Worm (Caenorhabditis elegans) whole organism, young adult: ENCODE measurements around the gene str-10.
A peak's percentile ranks its signal among the peaks of the same experiment; 100 is the strongest.

ENCODE experiments used
- B0336.3 ChIP-seq: fragments of 200-800 bp; sonication (Bioruptor generic); IDR thresholded peaks from 2 replicates; pipeline ENCODE4 v1.3.6; 2022; ENCODE audit warnings: missing genetic modification characterization, missing compliant biosample characterization
- D2030.7 ChIP-seq: fragments of 200-800 bp; sonication (Bioruptor generic); IDR thresholded peaks from 2 replicates; pipeline ENCODE4 v1.3.6; 2022; ENCODE audit warnings: missing genetic modification reagents, missing genetic modification characterization, missing compliant biosample characterization
- F33H1.4 ChIP-seq: fragments of 200-800 bp; sonication (Bioruptor generic); IDR thresholded peaks from 2 replicates; pipeline ENCODE4 v1.3.6; 2022; ENCODE audit warnings: missing genetic modification reagents, missing genetic modification characterization, missing compliant biosample characterization
- F39B2.1 ChIP-seq: fragments of 200-800 bp; sonication (Bioruptor generic); IDR thresholded peaks from 2 replicates; pipeline ENCODE4 v1.3.6; 2022; ENCODE audit warnings: missing genetic modification reagents, missing genetic modification characterization, missing compliant biosample characterization
- F55B11.4 ChIP-seq: sonication (generic microtip); optimal IDR thresholded peaks from 2 replicates; lab custom pipeline; 2016; ENCODE audit warnings: missing compliant biosample characterization, missing genetic modification characterization, borderline replicate concordance; ENCODE audit not compliant: insufficient read depth
- F57C9.4 ChIP-seq: sonication (generic microtip); optimal IDR thresholded peaks from 2 replicates; lab custom pipeline; 2017; ENCODE audit warnings: mild to moderate bottlenecking, missing genetic modification characterization, missing compliant biosample characterization
- K11D2.4 ChIP-seq: fragments of 200-800 bp; sonication (Bioruptor generic); IDR thresholded peaks from 2 replicates; pipeline ENCODE4 v1.3.6; 2022; ENCODE audit warnings: missing genetic modification reagents, missing genetic modification characterization, missing compliant biosample characterization
- K12H6.12 ChIP-seq: fragments of 200-800 bp; sonication (Bioruptor generic); optimal IDR thresholded peaks from 2 replicates; lab custom pipeline; 2018; ENCODE audit warnings: mild to moderate bottlenecking, missing genetic modification characterization, missing compliant biosample characterization
- Y67H2A.10 ChIP-seq: fragments of 200-800 bp; sonication (Bioruptor generic); conservative IDR thresholded peaks from 2 replicates; pipeline ENCODE4 v1.3.6; 2022; ENCODE audit warnings: missing genetic modification reagents, missing genetic modification characterization, missing compliant biosample characterization
- Y79H2A.3 ChIP-seq: fragments of 200-800 bp; sonication (Bioruptor generic); conservative IDR thresholded peaks from 2 replicates; pipeline ENCODE4 v1.3.6; 2022; ENCODE audit warnings: missing genetic modification reagents, missing genetic modification characterization, missing compliant biosample characterization
- Y95B8A.8 ChIP-seq: fragments of 200-800 bp; sonication (Bioruptor generic); IDR thresholded peaks from 2 replicates; pipeline ENCODE4 v1.3.6; 2022; ENCODE audit warnings: missing genetic modification reagents, missing genetic modification characterization, missing compliant biosample characterization
- ZK185.1 ChIP-seq: sonication (generic microtip); optimal IDR thresholded peaks from 2 replicates; lab custom pipeline; 2016; ENCODE audit warnings: mild to moderate bottlenecking, missing genetic modification characterization, missing compliant biosample characterization; ENCODE audit not compliant: poor library complexity, severe bottlenecking
- aptf-2 ChIP-seq: fragments of 200-800 bp; sonication (Bioruptor generic); conservative IDR thresholded peaks from 2 replicates; pipeline ENCODE4 v1.3.6; 2022; ENCODE audit warnings: missing genetic modification reagents, missing genetic modification characterization, missing compliant biosample characterization
- attf-5 ChIP-seq: fragments of 200-800 bp; sonication (Bioruptor generic); optimal IDR thresholded peaks from 2 replicates; lab custom pipeline; 2018; ENCODE audit warnings: mild to moderate bottlenecking, missing genetic modification characterization, missing compliant biosample characterization
- attf-6 ChIP-seq: fragments of 200-800 bp; sonication (Bioruptor generic); IDR thresholded peaks from 2 replicates; pipeline ENCODE4 v1.3.6; 2022; ENCODE audit warnings: missing genetic modification reagents, missing genetic modification characterization, missing compliant biosample characterization
- bed-1 ChIP-seq: fragments of 200-800 bp; sonication (Bioruptor generic); IDR thresholded peaks from 2 replicates; pipeline ENCODE4 v1.3.6; 2022; ENCODE audit warnings: missing genetic modification reagents, missing genetic modification characterization, missing compliant biosample characterization
- ccch-3 ChIP-seq: fragments of 200-800 bp; sonication (Bioruptor generic); optimal IDR thresholded peaks from 2 replicates; lab custom pipeline; 2018; ENCODE audit warnings: mild to moderate bottlenecking, missing genetic modification characterization, missing compliant biosample characterization
- ceh-100 ChIP-seq: fragments of 200-800 bp; sonication (Bioruptor generic); IDR thresholded peaks from 2 replicates; pipeline ENCODE4 v1.3.6; 2022; ENCODE audit warnings: missing genetic modification reagents, missing genetic modification characterization, missing compliant biosample characterization
- ceh-58 ChIP-seq: fragments of 200-800 bp; sonication (Bioruptor generic); IDR thresholded peaks from 2 replicates; pipeline ENCODE4 v1.3.6; 2022; ENCODE audit warnings: missing genetic modification characterization, missing compliant biosample characterization
- ceh-91 ChIP-seq: fragments of 200-800 bp; sonication (Bioruptor generic); IDR thresholded peaks from 2 replicates; pipeline ENCODE4 v1.3.6; 2022; ENCODE audit warnings: missing genetic modification reagents, missing genetic modification characterization, missing compliant biosample characterization
- die-1 ChIP-seq: sonication (generic microtip); optimal IDR thresholded peaks from 2 replicates; lab custom pipeline; 2016; ENCODE audit warnings: missing genotype, mild to moderate bottlenecking, missing genetic modification characterization, missing compliant biosample characterization
- dox-1 ChIP-seq: fragments of 200-800 bp; sonication (Bioruptor generic); IDR thresholded peaks from 2 replicates; pipeline ENCODE4 v1.3.6; 2022; ENCODE audit warnings: missing genetic modification reagents, missing genetic modification characterization, missing compliant biosample characterization
- dpff-1 ChIP-seq: sonication (generic microtip); optimal IDR thresholded peaks from 2 replicates; lab custom pipeline; 2017; ENCODE audit warnings: mild to moderate bottlenecking, missing genetic modification characterization, missing compliant biosample characterization
- egl-18 ChIP-seq: fragments of 200-800 bp; sonication (Bioruptor generic); IDR thresholded peaks from 2 replicates; pipeline ENCODE4 v1.3.6; 2022; ENCODE audit warnings: missing genetic modification reagents, missing genetic modification characterization, missing compliant biosample characterization
- egrh-3 ChIP-seq: fragments of 200-800 bp; sonication (Bioruptor generic); IDR thresholded peaks from 2 replicates; pipeline ENCODE4 v1.3.6; 2022; ENCODE audit warnings: missing genetic modification reagents, missing genetic modification characterization, missing compliant biosample characterization
- ekl-4 ChIP-seq: fragments of 200-800 bp; sonication (Bioruptor generic); IDR thresholded peaks from 2 replicates; pipeline ENCODE4 v1.3.6; 2022; ENCODE audit warnings: missing genetic modification reagents, missing genetic modification characterization, missing compliant biosample characterization
- hmg-20 ChIP-seq: fragments of 200-800 bp; sonication (Bioruptor generic); IDR thresholded peaks from 2 replicates; pipeline ENCODE4 v1.3.6; 2022; ENCODE audit warnings: missing genetic modification reagents, missing genetic modification characterization, missing compliant biosample characterization
- lin-35 ChIP-seq, 3 experiments: fragments of 150-350 bp in 2 of 3; sonication (generic microtip) in 1 of 3; optimal IDR thresholded peaks; 2 replicates each; lab custom pipeline; 2014 to 2018; ENCODE audit warnings: missing biosample characterization in 3 of 3, missing genetic modification characterization in 3 of 3, missing genetic modification reagents in 3 of 3
- lsl-1 ChIP-seq: fragments of 200-800 bp; sonication (Bioruptor generic); optimal IDR thresholded peaks from 2 replicates; lab custom pipeline; 2018; ENCODE audit warnings: mild to moderate bottlenecking, missing genetic modification characterization, moderate library complexity, missing compliant biosample characterization
- madf-6 ChIP-seq: fragments of 200-800 bp; sonication (Bioruptor generic); IDR thresholded peaks from 2 replicates; pipeline ENCODE4 v1.3.6; 2022; ENCODE audit warnings: missing genetic modification reagents, missing genetic modification characterization, missing compliant biosample characterization
- mel-28 ChIP-seq: sonication (generic microtip); optimal IDR thresholded peaks from 2 replicates; lab custom pipeline; 2016; ENCODE audit warnings: borderline replicate concordance, mild to moderate bottlenecking, missing genetic modification characterization, missing compliant biosample characterization
- nfya-1 ChIP-seq: sonication (generic microtip); optimal IDR thresholded peaks from 2 replicates; lab custom pipeline; 2017; ENCODE audit warnings: antibody characterized with exemption, missing compliant biosample characterization, missing genetic modification characterization, borderline replicate concordance; ENCODE audit not compliant: insufficient read depth
- nfya-2 ChIP-seq: fragments of 200-800 bp; sonication (Bioruptor generic); IDR thresholded peaks from 2 replicates; pipeline ENCODE4 v1.3.6; 2022; ENCODE audit warnings: missing genetic modification reagents, missing genetic modification characterization, missing compliant biosample characterization
- nhr-179 ChIP-seq: sonication (generic microtip); optimal IDR thresholded peaks from 2 replicates; lab custom pipeline; 2016; ENCODE audit warnings: mild to moderate bottlenecking, missing genetic modification characterization, missing compliant biosample characterization
- nhr-80 ChIP-seq: sonication (generic microtip); optimal IDR thresholded peaks from 2 replicates; lab custom pipeline; 2016; ENCODE audit warnings: missing genetic modification characterization, missing compliant biosample characterization
- pbrm-1 ChIP-seq: fragments of 200-800 bp; sonication (Bioruptor generic); IDR thresholded peaks from 2 replicates; pipeline ENCODE4 v1.3.6; 2022; ENCODE audit warnings: missing genetic modification reagents, missing genetic modification characterization, missing compliant biosample characterization
- repo-1 ChIP-seq: sonication (generic microtip); optimal IDR thresholded peaks from 2 replicates; lab custom pipeline; 2017; ENCODE audit warnings: mild to moderate bottlenecking, missing genetic modification characterization, missing compliant biosample characterization
- rpc-1 ChIP-seq, 2 experiments: fragments of 150-350 bp in 1 of 2; sonication (generic microtip) in 1 of 2; optimal IDR thresholded peaks; 2 replicates each; lab custom pipeline; 2014 to 2018; ENCODE audit warnings: missing biosample characterization in 1 of 2, missing genetic modification characterization in 1 of 2, missing genetic modification reagents in 1 of 2, missing genotype in 1 of 2
- sea-2 ChIP-seq: fragments of 200-800 bp; sonication (Bioruptor generic); IDR thresholded peaks from 2 replicates; pipeline ENCODE4 v1.3.6; 2022; ENCODE audit warnings: missing genetic modification characterization, missing compliant biosample characterization
- snpc-1.1 ChIP-seq: sonication (generic microtip); optimal IDR thresholded peaks from 2 replicates; lab custom pipeline; 2017; ENCODE audit warnings: missing genetic modification characterization, mild to moderate bottlenecking, missing compliant biosample characterization, antibody characterized with exemption, moderate library complexity, missing genotype, missing genetic modification reagents; ENCODE audit not compliant: insufficient read depth
- snpc-1.3 ChIP-seq: sonication (generic microtip); optimal IDR thresholded peaks from 2 replicates; lab custom pipeline; 2017; ENCODE audit warnings: missing genetic modification characterization, mild to moderate bottlenecking, missing compliant biosample characterization, antibody characterized with exemption, moderate library complexity, missing genotype, missing genetic modification reagents; ENCODE audit not compliant: insufficient read depth
- snpc-4 ChIP-seq, 5 experiments: fragments of 150-350 bp in 1 of 5; sonication (generic microtip) in 4 of 5; optimal IDR thresholded peaks; 2 replicates each; lab custom pipeline; 2014 to 2018; ENCODE audit warnings: missing genetic modification characterization in 5 of 5, missing biosample characterization in 3 of 5, antibody characterized with exemption in 2 of 5, mild to moderate bottlenecking in 2 of 5, missing compliant biosample characterization in 2 of 5, missing genotype in 2 of 5, moderate library complexity in 2 of 5, missing genetic modification reagents in 1 of 5
- ztf-26 ChIP-seq: sonication (generic microtip); optimal IDR thresholded peaks from 2 replicates; lab custom pipeline; 2017; ENCODE audit warnings: missing genetic modification characterization, missing compliant biosample characterization
- ztf-3 ChIP-seq: fragments of 200-800 bp; sonication (Bioruptor generic); optimal IDR thresholded peaks from 2 replicates; lab custom pipeline; 2018; ENCODE audit warnings: mild to moderate bottlenecking, missing genetic modification characterization, missing compliant biosample characterization

The str-10 gene

DNA sequence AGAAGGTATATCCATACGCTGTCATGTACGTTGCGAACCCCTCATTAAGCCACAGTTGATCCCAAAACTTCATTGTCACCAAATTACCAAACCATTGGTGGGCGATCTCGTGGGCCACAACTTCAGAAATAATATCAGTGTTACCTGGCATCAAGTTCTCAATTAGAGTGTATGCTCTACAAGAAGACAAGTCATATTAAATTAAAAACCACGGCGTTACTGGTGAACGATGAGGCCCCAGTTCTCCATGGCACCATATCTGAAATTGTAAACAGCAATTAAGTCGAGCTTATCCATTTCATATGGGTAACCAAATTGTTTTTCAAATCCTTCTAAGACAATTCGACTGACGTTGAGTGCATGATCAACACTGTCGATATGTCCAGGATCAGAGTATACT is 20.4 kb downstream of the str-10 start:
- TF ChIP-seq nfya-1 (tag; lab: Kevin White, UChicago) (no peak), F33H1.4 (GFP tag; lab: Robert Waterston, UW) (no peak), ztf-3 (GFP tag; lab: Kevin White, UChicago) (no peak), F55B11.4 (tag; lab: Kevin White, UChicago) (no peak), egl-18 (GFP tag; lab: Robert Waterston, UW) (no peak), ZK185.1 (tag; lab: Kevin White, UChicago) (no peak), aptf-2 (no peak), Y79H2A.3 (GFP tag; lab: Robert Waterston, UW) (no peak), nfya-2 (GFP tag; lab: Robert Waterston, UW) (no peak), ceh-58 (GFP tag; lab: Robert Waterston, UW) (no peak), snpc-1.1 (tag; lab: Kevin White, UChicago) (no peak), die-1 (tag; lab: Kevin White, UChicago) (no peak), bed-1 (GFP tag; lab: Robert Waterston, UW) (no peak), D2030.7 (GFP tag; lab: Robert Waterston, UW) (no peak)

- TF ChIP-seq ekl-4 (GFP tag; lab: Robert Waterston, UW) (peak; percentile 54), F57C9.4 (tag; lab: Kevin White, UChicago) (no peak), snpc-1.3 (tag; lab: Kevin White, UChicago) (no peak), ceh-100 (no peak), madf-6 (GFP tag; lab: Robert Waterston, UW) (peak; percentile 36), ceh-91 (GFP tag; lab: Robert Waterston, UW) (no peak), ztf-3 (GFP tag; lab: Kevin White, UChicago) (peak; percentile 43), K12H6.12 (tag; lab: Kevin White, UChicago) (peak; percentile 63), egrh-3 (no peak), mel-28 (tag; lab: Kevin White, UChicago) (no peak), Y79H2A.3 (GFP tag; lab: Robert Waterston, UW) (no peak), K11D2.4 (GFP tag; lab: Robert Waterston, UW) (peak; percentile 91), bed-1 (GFP tag; lab: Robert Waterston, UW) (no peak), ceh-58 (GFP tag; lab: Robert Waterston, UW) (no peak), ZK185.1 (tag; lab: Kevin White, UChicago) (peak; percentile 54), dpff-1 (tag; lab: Kevin White, UChicago) (no peak), sea-2 (0 out of 2 replicates have a peak, but pooled peaks have one; percentile 75), snpc-1.1 (tag; lab: Kevin White, UChicago) (no peak), pbrm-1 (GFP tag; lab: Robert Waterston, UW) (0 out of 2 replicates have a peak, but pooled peaks have one; percentile 49), lin-35 (GFP tag; optimal IDR thresholded peaks at IDR 0.05; lab: Kevin White, UChicago) (no peak), attf-5 (GFP tag; lab: Kevin White, UChicago) (peak; percentile 31), ztf-26 (tag; lab: Kevin White, UChicago) (peak; percentile 91), hmg-20 (GFP tag; lab: Robert Waterston, UW) (no peak), lsl-1 (GFP tag; lab: Kevin White, UChicago) (no peak), B0336.3 (GFP tag; lab: Robert Waterston, UW) (peak; percentile 83), nhr-179 (tag; lab: Kevin White, UChicago) (no peak), nhr-80 (tag; lab: Kevin White, UChicago) (peak; percentile 88), rpc-1 (optimal IDR thresholded peaks at IDR 0.05; lab: Kevin White, UChicago) (no peak), rpc-1 (tag; optimal IDR thresholded peaks at IDR 0.05; lab: Kevin White, UChicago) (no peak), repo-1 (tag; lab: Kevin White, UChicago) (peak; percentile 66), Y95B8A.8 (0 out of 2 replicates have a peak, but pooled peaks have one; percentile 37), attf-6 (GFP tag; lab: Robert Waterston, UW) (no peak), dox-1 (GFP tag; lab: Robert Waterston, UW) (peak; percentile 75), ccch-3 (GFP tag; lab: Kevin White, UChicago) (no peak), Y67H2A.10 (GFP tag; lab: Robert Waterston, UW) (no peak), F39B2.1 (GFP tag; lab: Robert Waterston, UW) (no peak), snpc-4 (GFP tag; optimal IDR thresholded peaks at IDR 0.05; lab: Kevin White, UChicago) (no peak), snpc-4 (tag; optimal IDR thresholded peaks at IDR 0.05; lab: Kevin White, UChicago) (peak in 2 of 4 experiments; percentile 9 to 36)
These were observed 22.5 kb downstream of the str-10 start, which contains the start of gene F17H10.1 for ce11 chrX:13104966-13105365. Gene F17H10.1 (plus strand): TSS chrX:13105241.
